Worm (Caenorhabditis elegans) whole organism, young adult: Measurements from ENCODE around the gene wapl-1.

Source experiments
- F33H1.4 ChIP-seq: fragments of 200-800 bp; sonication (Bioruptor generic); IDR thresholded peaks from 2 replicates; pipeline ENCODE4 v1.3.6; 2022; ENCODE audit warnings: missing genetic modification reagents, missing genetic modification characterization, missing compliant biosample characterization
- attf-6 ChIP-seq: fragments of 200-800 bp; sonication (Bioruptor generic); IDR thresholded peaks from 2 replicates; pipeline ENCODE4 v1.3.6; 2022; ENCODE audit warnings: missing genetic modification reagents, missing genetic modification characterization, missing compliant biosample characterization
- nhr-27 ChIP-seq: fragments of 200-800 bp; sonication (Bioruptor generic); optimal IDR thresholded peaks from 2 replicates; lab custom pipeline; 2018; ENCODE audit warnings: mild to moderate bottlenecking, missing genetic modification characterization, moderate library complexity, missing compliant biosample characterization
- snpc-3.4 ChIP-seq: sonication (generic microtip); optimal IDR thresholded peaks from 2 replicates; lab custom pipeline; 2017; ENCODE audit warnings: missing genetic modification characterization, mild to moderate bottlenecking, missing compliant biosample characterization, antibody characterized with exemption, moderate library complexity, missing genotype, missing genetic modification reagents

ce11 chrIV:4411311-4411947 is 34.1 kb downstream of the wapl-1 start:
- TF ChIP-seq attf-6 (GFP tag; lab: Robert Waterston, UW) (no peak), snpc-3.4 (tag; lab: Kevin White, UChicago) (no peak), F33H1.4 (GFP tag; lab: Robert Waterston, UW) (no peak), nhr-27 (tag; lab: Kevin White, UChicago) (no peak)
